Fruit fly (Drosophila melanogaster) whole organism, pupa: ENCODE data around the gene CG44290.

Source experiments
- CG10348 ChIP-seq: fragments of 200-800 bp; sonication (Bioruptor generic); IDR thresholded peaks from 2 replicates; pipeline ENCODE4 v1.3.6; 2022; ENCODE audit warnings: missing biosample characterization, missing genetic modification characterization
- CG13204 ChIP-seq: fragments of 200-800 bp; sonication (Bioruptor generic); optimal IDR thresholded peaks from 2 replicates; lab custom pipeline; 2018; ENCODE audit warnings: missing biosample characterization, mild to moderate bottlenecking, missing genetic modification characterization, moderate library complexity
- CG14655 ChIP-seq: fragments of 200-800 bp; sonication (Bioruptor generic); optimal IDR thresholded peaks from 3 replicates; lab custom pipeline; 2017; ENCODE audit warnings: mild to moderate bottlenecking, missing biosample characterization, missing genetic modification reagents, missing genetic modification characterization
- CG17806 ChIP-seq: fragments of 200-800 bp; sonication (Bioruptor generic); optimal IDR thresholded peaks from 2 replicates; lab custom pipeline; 2018; ENCODE audit warnings: missing biosample characterization, mild to moderate bottlenecking, missing genetic modification characterization, moderate library complexity
- CG32121 ChIP-seq: fragments of 200-800 bp; sonication (Bioruptor generic); IDR thresholded peaks from 2 replicates; pipeline ENCODE4 v1.3.6; 2022; ENCODE audit warnings: missing biosample characterization, missing genetic modification characterization
- CG34367 ChIP-seq: fragments of 200-800 bp; sonication (Bioruptor generic); optimal IDR thresholded peaks from 2 replicates; lab custom pipeline; 2018; ENCODE audit warnings: missing biosample characterization, mild to moderate bottlenecking, missing genetic modification characterization
- CG8301 ChIP-seq: fragments of 200-800 bp; sonication (Bioruptor generic); optimal IDR thresholded peaks from 2 replicates; lab custom pipeline; 2018; ENCODE audit warnings: missing biosample characterization, mild to moderate bottlenecking, missing genetic modification characterization
- EcR ChIP-seq: fragments of 200-800 bp; sonication (Bioruptor generic); optimal IDR thresholded peaks from 3 replicates; lab custom pipeline; 2019; ENCODE audit warnings: missing biosample characterization, missing genetic modification characterization, mild to moderate bottlenecking, moderate library complexity, missing genetic modification reagents
- Ets98B ChIP-seq: fragments of 200-800 bp; sonication (Bioruptor generic); IDR thresholded peaks from 2 replicates; pipeline ENCODE4 v1.3.6; 2022; ENCODE audit warnings: missing biosample characterization, missing genetic modification characterization
- Pif1A ChIP-seq: fragments of 200-800 bp; sonication (Bioruptor generic); optimal IDR thresholded peaks from 3 replicates; lab custom pipeline; 2016; ENCODE audit warnings: missing biosample characterization, missing genetic modification characterization
- Pif1B ChIP-seq: fragments of 200-800 bp; sonication (Bioruptor generic); optimal IDR thresholded peaks from 3 replicates; lab custom pipeline; 2016; ENCODE audit warnings: missing biosample characterization, missing genetic modification characterization
- Snoo ChIP-seq: fragments of 200-800 bp; sonication (Bioruptor generic); optimal IDR thresholded peaks from 3 replicates; lab custom pipeline; 2017; ENCODE audit warnings: missing biosample characterization, mild to moderate bottlenecking, missing genetic modification characterization, inconsistent platforms
- gl ChIP-seq: fragments of 200-800 bp; sonication (Bioruptor generic); optimal IDR thresholded peaks from 2 replicates; lab custom pipeline; 2018; ENCODE audit warnings: missing biosample characterization, mild to moderate bottlenecking, missing genetic modification characterization

dm6 chr3R:27415303-27415702 is 25.4 kb downstream of the CG44290 start:
- TF ChIP-seq CG14655 (GFP tag; lab: Kevin White, UChicago) (no peak), CG17806 (no peak), EcR (no peak), CG32121 (GFP tag; lab: Robert Waterston, UW) (no peak), Pif1A (GFP tag; lab: Kevin White, UChicago) (no peak), Ets98B (GFP tag; lab: Robert Waterston, UW) (no peak), Snoo (tag; lab: Kevin White, UChicago) (no peak), CG34367 (tag; lab: Kevin White, UChicago) (no peak), CG10348 (no peak), Pif1B (GFP tag; lab: Kevin White, UChicago) (no peak), CG8301 (tag; lab: Kevin White, UChicago) (no peak), CG13204 (GFP tag; lab: Kevin White, UChicago) (no peak), gl (tag; lab: Kevin White, UChicago) (no peak)
